Fruit fly (Drosophila melanogaster) whole organism, adult: Measurements from ENCODE around the gene TBC1D5.

Experiments used
- CG11617 ChIP-seq: fragments of 200-800 bp; sonication (Bioruptor generic); optimal IDR thresholded peaks from 2 replicates; lab custom pipeline; 2017; ENCODE audit warnings: mild to moderate bottlenecking, missing biosample characterization, missing genetic modification reagents, missing genetic modification characterization
- CG12768 ChIP-seq: fragments of 200-800 bp; sonication (Bioruptor generic); optimal IDR thresholded peaks from 2 replicates; lab custom pipeline; 2017; ENCODE audit warnings: missing biosample characterization, missing genetic modification characterization, mild to moderate bottlenecking, moderate library complexity, missing genetic modification reagents
- CG14711 ChIP-seq: fragments of 200-800 bp; sonication (Bioruptor generic); optimal IDR thresholded peaks from 2 replicates; lab custom pipeline; 2018; ENCODE audit warnings: missing biosample characterization, mild to moderate bottlenecking, missing genetic modification characterization, moderate library complexity
- CG1620 ChIP-seq: fragments of 200-800 bp; sonication (Bioruptor generic); optimal IDR thresholded peaks from 2 replicates; lab custom pipeline; 2016; ENCODE audit warnings: missing biosample characterization, missing genetic modification characterization
- CG33017 ChIP-seq: fragments of 200-800 bp; sonication (Bioruptor generic); optimal IDR thresholded peaks from 2 replicates; lab custom pipeline; 2018; ENCODE audit warnings: missing biosample characterization, mild to moderate bottlenecking, missing genetic modification characterization, moderate library complexity
- CG5204 ChIP-seq: fragments of 200-800 bp; sonication (Bioruptor generic); optimal IDR thresholded peaks from 2 replicates; lab custom pipeline; 2016; ENCODE audit warnings: missing biosample characterization, missing genetic modification characterization
- CG7045 ChIP-seq: fragments of 200-800 bp; sonication (Bioruptor generic); optimal IDR thresholded peaks from 2 replicates; lab custom pipeline; 2017; ENCODE audit warnings: missing biosample characterization, mild to moderate bottlenecking, missing genetic modification characterization
- CG7101 ChIP-seq: fragments of 200-800 bp; sonication (Bioruptor generic); optimal IDR thresholded peaks from 2 replicates; lab custom pipeline; 2018; ENCODE audit warnings: missing biosample characterization, mild to moderate bottlenecking, missing genetic modification characterization, moderate library complexity
- Clk ChIP-seq: fragments of 200-800 bp; sonication (Bioruptor generic); optimal IDR thresholded peaks from 2 replicates; lab custom pipeline; 2017; ENCODE audit warnings: missing biosample characterization, missing genetic modification characterization
- Crg-1 ChIP-seq: fragments of 200-800 bp; sonication (Bioruptor generic); optimal IDR thresholded peaks from 2 replicates; lab custom pipeline; 2016; ENCODE audit warnings: missing biosample characterization, missing genetic modification characterization
- Hr96 ChIP-seq: fragments of 200-800 bp; sonication (Bioruptor generic); optimal IDR thresholded peaks from 2 replicates; lab custom pipeline; 2016; ENCODE audit warnings: missing biosample characterization, missing genetic modification characterization
- Mnt ChIP-seq: fragments of 200-800 bp; sonication (Bioruptor generic); optimal IDR thresholded peaks from 2 replicates; lab custom pipeline; 2016; ENCODE audit warnings: missing biosample characterization, mild to moderate bottlenecking, missing genetic modification characterization
- bab1 ChIP-seq: fragments of 200-800 bp; sonication (Bioruptor generic); optimal IDR thresholded peaks from 3 replicates; lab custom pipeline; 2019; ENCODE audit warnings: missing biosample characterization, mild to moderate bottlenecking, missing genetic modification characterization, moderate library complexity
- cic ChIP-seq: fragments of 200-800 bp; sonication (Bioruptor generic); optimal IDR thresholded peaks from 2 replicates; lab custom pipeline; 2017; ENCODE audit warnings: missing biosample characterization, mild to moderate bottlenecking, missing genetic modification characterization, moderate library complexity
- cnc ChIP-seq, 2 experiments: fragments of >200 bp; optimal IDR thresholded peaks; 2 replicates each; lab custom pipeline; 2017
- kay ChIP-seq: fragments of 200-800 bp; sonication (Bioruptor generic); peaks from one replicate; lab custom pipeline; 2016; ENCODE audit warnings: missing biosample characterization, missing genetic modification characterization, borderline replicate concordance
- ovo ChIP-seq: fragments of 200-800 bp; sonication (Bioruptor generic); optimal IDR thresholded peaks from 2 replicates; lab custom pipeline; 2016; ENCODE audit warnings: missing biosample characterization, missing genetic modification characterization
- pad ChIP-seq: fragments of 200-800 bp; sonication (Bioruptor generic); optimal IDR thresholded peaks from 3 replicates; lab custom pipeline; 2017; ENCODE audit warnings: missing biosample characterization, missing genetic modification characterization, mild to moderate bottlenecking, moderate library complexity, missing genetic modification reagents
- tj ChIP-seq: fragments of 200-800 bp; sonication (Bioruptor generic); optimal IDR thresholded peaks from 3 replicates; lab custom pipeline; 2017; ENCODE audit warnings: missing biosample characterization, mild to moderate bottlenecking, missing genetic modification characterization, moderate library complexity
- toe ChIP-seq: fragments of 200-800 bp; sonication (Bioruptor generic); optimal IDR thresholded peaks from 2 replicates; lab custom pipeline; 2016; ENCODE audit warnings: missing biosample characterization, missing genetic modification characterization

The TBC1D5 gene

DNA sequence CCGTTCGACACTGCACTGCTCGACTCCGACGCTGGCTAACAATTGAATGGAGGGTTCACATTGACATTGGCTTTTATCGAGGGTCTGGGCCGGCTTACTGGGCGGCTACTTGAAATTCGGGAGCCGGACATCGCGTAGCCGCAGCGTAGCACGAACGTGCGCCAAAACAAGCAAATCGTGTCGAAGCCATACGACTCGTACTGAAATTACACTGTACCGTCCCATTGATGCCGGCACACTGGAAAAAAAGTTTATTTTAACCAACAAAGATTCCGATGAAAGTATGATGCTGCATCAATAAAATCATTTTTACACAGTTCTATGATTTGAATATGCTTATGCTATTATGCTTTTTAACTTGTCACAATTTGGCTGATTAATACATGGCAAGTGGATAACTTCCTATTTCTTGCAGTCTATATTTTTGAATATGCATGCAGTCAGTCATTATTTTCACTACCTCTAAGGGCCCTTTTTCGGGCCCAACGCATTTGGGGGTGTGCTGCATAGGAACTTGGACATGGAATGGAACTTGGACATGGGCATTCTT, 17.0 kb upstream of the TBC1D5 start, which contains the start of gene apn:
TSS of gene apn (minus strand) at position 51 of the 550 bp plus-strand sequence.
- TF ChIP-seq kay (GFP tag; lab: Kevin White, UChicago) = no peak
- no peak for TF ChIP-seq CG12768 (GFP tag; lab: Kevin White, UChicago)
- TF ChIP-seq bab1 (GFP tag; lab: Kevin White, UChicago) = no peak
- no peak for TF ChIP-seq CG33017
- no peak for TF ChIP-seq toe (GFP tag; lab: Kevin White, UChicago)
- TF ChIP-seq cnc (optimal IDR thresholded peaks at IDR 0.05; lab: Kevin White, UChicago) = no peak
- no peak for TF ChIP-seq CG11617 (GFP tag; lab: Kevin White, UChicago)
- TF ChIP-seq cic = no peak
- no peak for TF ChIP-seq CG1620 (GFP tag; lab: Kevin White, UChicago)
- TF ChIP-seq tj (GFP tag; lab: Kevin White, UChicago) = no peak
- no peak for TF ChIP-seq CG14711
- TF ChIP-seq CG5204 = no peak
- TF ChIP-seq Crg-1 (GFP tag; lab: Kevin White, UChicago) = no peak
- TF ChIP-seq Mnt (GFP tag; lab: Kevin White, UChicago) = no peak
- TF ChIP-seq Clk (GFP tag; lab: Kevin White, UChicago) = no peak
- no peak for TF ChIP-seq Hr96
- no peak for TF ChIP-seq CG7101
- TF ChIP-seq pad = no peak
- no peak for TF ChIP-seq ovo (GFP tag; lab: Kevin White, UChicago)

DNA sequence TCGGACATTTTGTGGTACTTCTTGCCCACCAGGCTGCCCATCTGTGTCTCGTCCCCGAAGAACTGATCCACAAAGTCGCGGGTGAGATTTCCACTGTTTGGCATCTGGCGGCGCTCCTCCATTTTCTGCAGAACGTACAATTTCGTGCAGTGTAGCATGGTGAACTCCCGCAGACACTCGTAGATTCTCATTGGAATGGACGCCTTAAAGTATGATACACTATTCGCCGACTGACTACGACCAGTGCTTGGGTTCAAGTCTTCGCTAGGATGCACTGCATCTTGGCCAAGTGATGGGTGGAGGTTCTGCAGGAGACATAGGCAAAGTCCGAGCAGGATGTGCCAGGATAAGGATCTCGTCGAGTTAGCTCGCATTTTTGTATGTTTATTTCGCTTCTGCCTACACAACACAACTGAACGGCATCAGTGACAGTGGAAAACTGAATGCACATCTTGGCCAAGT, 14.3 kb upstream of the TBC1D5 start, which contains the start of gene CG15888:
TSS of gene CG15888 (minus strand) at position 412 of the 462 bp plus-strand sequence.
- TF ChIP-seq Crg-1 (GFP tag; lab: Kevin White, UChicago) (no peak), Clk (GFP tag; lab: Kevin White, UChicago) (no peak), CG12768 (GFP tag; lab: Kevin White, UChicago) (no peak), CG14711 (no peak), kay (GFP tag; lab: Kevin White, UChicago) (no peak), Mnt (GFP tag; lab: Kevin White, UChicago) (no peak), pad (no peak), CG33017 (no peak), CG7101 (no peak)

DNA sequence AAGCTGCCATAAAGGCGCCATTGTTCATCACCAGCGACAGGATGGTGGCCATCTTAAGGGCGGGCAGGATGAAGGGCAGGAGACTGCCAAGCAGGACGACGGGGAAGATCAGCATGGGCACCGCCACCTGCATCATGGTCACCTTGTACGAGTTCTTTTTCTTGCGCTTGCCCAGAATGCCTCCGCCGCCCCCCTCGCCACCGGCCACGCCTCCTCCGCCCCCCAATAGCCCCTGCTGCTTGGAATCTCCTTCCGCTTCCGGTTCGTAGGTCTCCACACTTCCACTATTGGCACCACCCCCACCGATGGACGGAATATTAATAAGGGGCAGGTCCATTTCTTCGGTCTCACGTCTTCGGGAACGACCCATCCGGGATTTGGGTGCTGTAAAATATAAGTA, 13.3 kb upstream of the TBC1D5 start:
- no peak for TF ChIP-seq cic
- no peak for TF ChIP-seq Crg-1 (GFP tag; lab: Kevin White, UChicago)
- no peak for TF ChIP-seq CG5204
- TF ChIP-seq cnc (optimal IDR thresholded peaks at IDR 0.05; lab: Kevin White, UChicago) = no peak

DNA sequence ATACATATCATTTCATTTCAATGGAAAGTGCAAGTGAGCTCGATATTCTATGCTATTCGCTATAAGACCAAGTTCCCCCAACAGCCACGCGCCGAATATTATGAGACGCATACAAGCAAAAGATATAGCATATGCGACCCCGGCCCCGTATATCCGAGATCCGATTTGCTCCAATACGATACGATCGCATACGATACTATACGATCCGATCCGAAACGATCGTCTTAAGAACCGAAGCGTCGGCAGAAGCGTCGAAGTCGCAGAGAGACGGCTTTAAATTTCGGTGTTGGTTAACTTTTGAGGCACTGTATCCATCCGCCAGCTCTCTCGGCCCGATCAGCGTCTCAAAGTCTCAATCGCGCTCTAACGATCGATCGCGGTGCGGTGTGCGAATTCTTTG, 7.6 kb upstream of the TBC1D5 start, which contains the start of gene CG8630:
TSS of gene CG8630 (plus strand) at position 303 of the 400 bp plus-strand sequence.
- TF ChIP-seq ovo (GFP tag; lab: Kevin White, UChicago) = no peak
- TF ChIP-seq CG11617 (GFP tag; lab: Kevin White, UChicago) = no peak
- TF ChIP-seq CG7101 = no peak
- TF ChIP-seq CG7045 (GFP tag; lab: Kevin White, UChicago) = no peak
- no peak for TF ChIP-seq Crg-1 (GFP tag; lab: Kevin White, UChicago)
- no peak for TF ChIP-seq Mnt (GFP tag; lab: Kevin White, UChicago)

DNA sequence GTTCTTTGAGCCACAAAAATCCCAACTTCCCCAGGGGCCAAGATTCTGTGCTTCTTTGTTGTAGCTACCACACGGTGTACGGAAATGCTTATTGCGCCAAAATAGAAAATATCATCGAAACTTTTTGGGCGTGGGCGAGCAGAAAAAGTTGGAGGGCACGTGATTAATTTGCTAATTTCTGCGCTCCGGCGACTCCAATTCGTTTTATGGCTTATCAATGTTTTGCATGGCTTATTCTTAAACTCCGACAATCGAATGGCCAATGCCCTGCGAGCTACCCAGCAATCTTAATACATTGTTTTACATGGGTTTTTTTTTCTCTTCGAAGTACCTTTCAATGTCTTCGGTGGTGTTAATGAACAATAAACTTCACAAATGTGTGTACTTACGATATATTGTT, 3.7 kb upstream of the TBC1D5 start:
- TF ChIP-seq Clk (GFP tag; lab: Kevin White, UChicago) (no peak), tj (GFP tag; lab: Kevin White, UChicago) (no peak), CG14711 (no peak), pad (no peak), CG33017 (no peak)

DNA sequence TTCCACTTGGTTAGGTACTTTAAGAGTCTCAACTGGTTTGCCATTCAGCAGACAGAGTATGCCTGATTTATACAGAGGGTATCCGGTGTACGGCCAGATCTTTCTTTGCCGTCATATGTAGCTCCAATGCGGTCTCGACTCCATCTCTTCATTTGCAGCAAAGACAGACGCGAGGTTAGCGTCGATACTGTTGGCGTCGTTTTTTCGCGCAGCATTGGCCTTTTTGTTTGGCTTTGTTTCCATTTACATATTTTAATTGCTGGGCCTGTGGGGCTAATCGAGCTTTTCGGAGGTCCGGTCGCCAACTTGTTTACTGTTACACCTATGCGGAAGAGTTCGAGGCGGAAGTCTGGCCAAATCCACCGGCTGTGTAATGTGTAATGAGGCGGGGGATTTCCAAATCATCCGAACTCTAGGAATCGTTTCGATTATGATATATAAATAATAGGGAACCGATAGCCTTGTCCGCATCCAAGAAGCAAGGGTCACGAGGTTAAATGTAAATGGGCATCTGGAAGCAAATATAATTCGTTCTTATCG, 2.5 kb upstream of the TBC1D5 start:
- TF ChIP-seq Clk (GFP tag; lab: Kevin White, UChicago) (no peak), CG7101 (no peak)

DNA sequence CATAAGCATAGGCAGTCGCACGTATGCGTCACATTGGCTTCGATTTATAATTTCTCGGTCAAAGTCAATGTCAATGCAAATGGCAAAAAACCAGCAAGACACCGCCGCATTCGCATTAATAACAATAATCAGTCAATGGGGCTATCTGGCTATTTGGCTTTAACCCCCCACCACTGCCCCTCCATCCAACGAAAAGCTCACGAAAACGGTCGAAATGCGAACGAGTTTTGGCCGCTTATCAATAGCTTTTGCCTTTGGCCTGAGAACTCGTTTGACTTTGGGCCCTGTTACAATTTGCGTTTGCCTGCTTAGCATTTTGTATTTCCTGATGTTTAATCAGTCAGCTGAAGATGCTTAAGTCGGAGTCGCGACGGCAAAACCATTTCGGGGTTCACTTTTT, 1.7 kb upstream of the TBC1D5 start:
- TF ChIP-seq CG11617 (GFP tag; lab: Kevin White, UChicago) (no peak), toe (GFP tag; lab: Kevin White, UChicago) (no peak), Crg-1 (GFP tag; lab: Kevin White, UChicago) (no peak), Hr96 (no peak), CG7045 (GFP tag; lab: Kevin White, UChicago) (no peak), Mnt (GFP tag; lab: Kevin White, UChicago) (no peak), bab1 (GFP tag; lab: Kevin White, UChicago) (no peak), CG12768 (GFP tag; lab: Kevin White, UChicago) (no peak), tj (GFP tag; lab: Kevin White, UChicago) (no peak), Clk (GFP tag; lab: Kevin White, UChicago) (no peak), cnc (optimal IDR thresholded peaks at IDR 0.05; lab: Kevin White, UChicago) (no peak)
